Worm (Caenorhabditis elegans): ENCODE data around the gene memi-1.
A peak's percentile ranks its signal among the peaks of the same experiment; 100 is the strongest.

Gene memi-1

ce11 chrIV:4758659-4759058 is 1.6 kb downstream of the memi-1 start, which contains the start of gene Y17G9B.8:
Y17G9B.8 (minus strand) TSS chrIV:4758840.
- TF ChIP-seq Y53F4B.3 (GFP tag; IDR thresholded peaks at IDR 0.05) = no peak
- no peak for TF ChIP-seq pbrm-1 (GFP tag; IDR thresholded peaks at IDR 0.05)
- no peak for TF ChIP-seq unc-130 (GFP tag; optimal IDR thresholded peaks at IDR 0.05)
- no peak for TF ChIP-seq tbx-9 (tag; optimal IDR thresholded peaks at IDR 0.05; ENCODE audit: borderline replicate concordance)
- peak; percentile 2 for TF ChIP-seq ceh-27 (GFP tag; optimal IDR thresholded peaks at IDR 0.05)
- no peak for TF ChIP-seq attf-6 (GFP tag; IDR thresholded peaks at IDR 0.05)
- TF ChIP-seq F33H1.4 (GFP tag; IDR thresholded peaks at IDR 0.05) = no peak
- TF ChIP-seq athp-1 (tag; optimal IDR thresholded peaks at IDR 0.05) = peak; percentile 10
- TF ChIP-seq rcor-1 (GFP tag; IDR thresholded peaks at IDR 0.05) = peak; percentile 40; the same call in 1 of the 2 replicates
- TF ChIP-seq ceh-40 (GFP tag; IDR thresholded peaks at IDR 0.05) = no peak
- no peak for TF ChIP-seq chd-7 (tag; optimal IDR thresholded peaks at IDR 0.05)
- TF ChIP-seq ceh-100 (GFP tag; IDR thresholded peaks at IDR 0.05) = no peak
- no peak for TF ChIP-seq ztf-22 (GFP tag; optimal IDR thresholded peaks at IDR 0.05)
- TF ChIP-seq dpl-1 (GFP tag; optimal IDR thresholded peaks at IDR 0.05) = no peak
- TF ChIP-seq madf-6 (GFP tag; IDR thresholded peaks at IDR 0.05) = peak; percentile 55; the same call in 1 of the 2 replicates
- TF ChIP-seq F10E7.11 (tag; optimal IDR thresholded peaks at IDR 0.05) = no peak
- TF ChIP-seq F49E8.2 (tag; optimal IDR thresholded peaks at IDR 0.05; ENCODE audit: insufficient read depth) = peak; percentile 45
- TF ChIP-seq ets-4 (GFP tag; optimal IDR thresholded peaks at IDR 0.05) = no peak
- TF ChIP-seq B0035.1 (tag; optimal IDR thresholded peaks at IDR 0.05) = no peak
- peak; percentile 75 for TF ChIP-seq B0336.3 (GFP tag; IDR thresholded peaks at IDR 0.05)
- no peak for TF ChIP-seq sptf-2 (GFP tag; optimal IDR thresholded peaks at IDR 0.05)
- no peak for TF ChIP-seq unc-62 (GFP tag; optimal IDR thresholded peaks at IDR 0.05)
- TF ChIP-seq bed-2 (GFP tag; IDR thresholded peaks at IDR 0.05) = no peak
- TF ChIP-seq snpc-1.1 (tag; optimal IDR thresholded peaks at IDR 0.05; ENCODE audit: insufficient read depth) = no peak
- TF ChIP-seq lin-54 (GFP tag; optimal IDR thresholded peaks at IDR 0.05) = peak; percentile 45
- peak; percentile 23 for TF ChIP-seq lsl-1 (GFP tag; optimal IDR thresholded peaks at IDR 0.05)
- TF ChIP-seq hlh-26 (GFP tag; conservative IDR thresholded peaks at IDR 0.05) = no peak
- peak; percentile 25 for TF ChIP-seq die-1 (tag; optimal IDR thresholded peaks at IDR 0.05)
- TF ChIP-seq egl-18 (GFP tag; IDR thresholded peaks at IDR 0.05) = no peak
- no peak for TF ChIP-seq madf-10 (tag; optimal IDR thresholded peaks at IDR 0.05)
- peak; percentile 44; the same call in 1 of the 2 replicates for TF ChIP-seq hmg-1.2 (GFP tag; IDR thresholded peaks at IDR 0.05)
- no peak for TF ChIP-seq lir-1 (GFP tag; conservative IDR thresholded peaks at IDR 0.05)
- 0 out of 2 replicates have a peak, but pooled peaks have one; percentile 5 for TF ChIP-seq mcd-1 (GFP tag; IDR thresholded peaks at IDR 0.05)
- no peak for TF ChIP-seq rec-8 (tag; optimal IDR thresholded peaks at IDR 0.05)
- peak; percentile 83 for TF ChIP-seq hsf-1 (GFP tag; IDR thresholded peaks at IDR 0.05)
- no peak for TF ChIP-seq ztf-3 (GFP tag; optimal IDR thresholded peaks at IDR 0.05)
- TF ChIP-seq ztf-18 (tag; optimal IDR thresholded peaks at IDR 0.05) = peak; percentile 9
- no peak for TF ChIP-seq attf-5 (GFP tag; optimal IDR thresholded peaks at IDR 0.05)
- TF ChIP-seq aptf-2 (GFP tag; conservative IDR thresholded peaks at IDR 0.05) = no peak
- TF ChIP-seq nhr-80 (tag; optimal IDR thresholded peaks at IDR 0.05) = no peak
- no peak for TF ChIP-seq C17E4.6 (GFP tag; IDR thresholded peaks at IDR 0.05)
- TF ChIP-seq ama-1 (optimal IDR thresholded peaks at IDR 0.05) = no peak
- TF ChIP-seq ama-1 (GFP tag; optimal IDR thresholded peaks at IDR 0.05) = no peak
- TF ChIP-seq egrh-3 (GFP tag; IDR thresholded peaks at IDR 0.05) = no peak
- peak; percentile 32 for TF ChIP-seq xnd-1 (tag; optimal IDR thresholded peaks at IDR 0.05)
- no peak for TF ChIP-seq ztf-26 (tag; optimal IDR thresholded peaks at IDR 0.05)
- TF ChIP-seq F22D6.2 (tag; optimal IDR thresholded peaks at IDR 0.05) = no peak
- no peak for TF ChIP-seq C06A6.2 (GFP tag; conservative IDR thresholded peaks at IDR 0.05)
- no peak for TF ChIP-seq ztf-28 (GFP tag; IDR thresholded peaks at IDR 0.05)
- no peak for TF ChIP-seq aptf-3 (GFP tag; IDR thresholded peaks at IDR 0.05)

Data from whole organism, young adult.